Fruit fly (Drosophila melanogaster) Kc167 (cell line): ENCODE data around the gene lectin-21Cb.

Experiments used
- Myc ChIP-seq: fragments of >200 bp; optimal IDR thresholded peaks from 2 replicates; lab custom pipeline; 2017; ENCODE audit warnings: missing external identifiers
- Sin3A ChIP-seq: fragments of >200 bp; optimal IDR thresholded peaks from 2 replicates; lab custom pipeline; 2018; ENCODE audit warnings: missing external identifiers
- h ChIP-seq: fragments of >200 bp; optimal IDR thresholded peaks from 3 replicates; lab custom pipeline; 2018; ENCODE audit warnings: missing external identifiers
- insv ChIP-seq: fragments of >200 bp; optimal IDR thresholded peaks from 3 replicates; lab custom pipeline; 2018; ENCODE audit warnings: missing external identifiers
- psq ChIP-seq: fragments of >200 bp; optimal IDR thresholded peaks from 2 replicates; lab custom pipeline; 2017; ENCODE audit warnings: missing external identifiers
- ttk ChIP-seq: sonication (Bioruptor generic); optimal IDR thresholded peaks from 2 replicates; lab custom pipeline; 2017; ENCODE audit warnings: missing external identifiers

dm6 chr2L:634208-634614, 13.2 kb upstream of the lectin-21Cb start:
- TF ChIP-seq h (lab: Kevin White, UChicago) (no peak), ttk (lab: Kevin White, UChicago) (no peak), Sin3A (lab: Kevin White, UChicago) (no peak), psq (lab: Kevin White, UChicago) (no peak), insv (lab: Kevin White, UChicago) (no peak), Myc (lab: Kevin White, UChicago) (no peak)
